Fruit fly (Drosophila melanogaster) whole organism, embryonic: Measurements from ENCODE around the gene CG3625.

Experiments used
- Antp ChIP-seq: fragments of 200-800 bp; sonication (Bioruptor generic); optimal IDR thresholded peaks from 3 replicates; lab custom pipeline; 2016; ENCODE audit warnings: missing biosample characterization, missing genetic modification characterization
- CG10321 ChIP-seq: fragments of 200-800 bp; sonication (Bioruptor generic); IDR thresholded peaks from 2 replicates; pipeline ENCODE4 v1.3.6; 2022; ENCODE audit warnings: missing biosample characterization, missing genetic modification characterization
- CG10462 ChIP-seq: fragments of 200-800 bp; sonication (Bioruptor generic); optimal IDR thresholded peaks from 2 replicates; lab custom pipeline; 2016; ENCODE audit warnings: missing biosample characterization, missing genetic modification characterization
- CG11696 ChIP-seq: fragments of 200-800 bp; sonication (Bioruptor generic); IDR thresholded peaks from 2 replicates; pipeline ENCODE4 v1.3.6; 2022; ENCODE audit warnings: missing biosample characterization, missing genetic modification characterization
- CG12659 ChIP-seq: fragments of 200-800 bp; sonication (Bioruptor generic); optimal IDR thresholded peaks from 3 replicates; lab custom pipeline; 2017; ENCODE audit warnings: mild to moderate bottlenecking, missing biosample characterization, missing genetic modification reagents, missing genetic modification characterization
- CG13424 ChIP-seq: fragments of 200-800 bp; sonication (Bioruptor generic); optimal IDR thresholded peaks from 2 replicates; lab custom pipeline; 2019; ENCODE audit warnings: missing biosample characterization, mild to moderate bottlenecking, missing genetic modification characterization, moderate library complexity
- CG13775 ChIP-seq: fragments of 200-800 bp; sonication (Bioruptor generic); optimal IDR thresholded peaks from 3 replicates; lab custom pipeline; 2017; ENCODE audit warnings: missing biosample characterization, mild to moderate bottlenecking, missing genetic modification characterization
- CG14710 ChIP-seq: fragments of 200-800 bp; sonication (Bioruptor generic); optimal IDR thresholded peaks from 3 replicates; lab custom pipeline; 2019; ENCODE audit warnings: missing biosample characterization, mild to moderate bottlenecking, missing genetic modification characterization, moderate library complexity
- CG15696 ChIP-seq: fragments of 200-800 bp; sonication (Bioruptor generic); optimal IDR thresholded peaks from 2 replicates; lab custom pipeline; 2019; ENCODE audit warnings: missing biosample characterization, mild to moderate bottlenecking, missing genetic modification characterization, moderate library complexity
- CG2116 ChIP-seq: fragments of 200-800 bp; sonication (Bioruptor generic); optimal IDR thresholded peaks from 3 replicates; lab custom pipeline; 2018; ENCODE audit warnings: missing biosample characterization, mild to moderate bottlenecking, missing genetic modification characterization
- CG2678 ChIP-seq: fragments of 200-800 bp; sonication (Bioruptor generic); optimal IDR thresholded peaks from 3 replicates; lab custom pipeline; 2019; ENCODE audit warnings: missing biosample characterization, mild to moderate bottlenecking, missing genetic modification characterization, moderate library complexity
- CG2712 ChIP-seq: fragments of 200-800 bp; optimal IDR thresholded peaks from 3 replicates; lab custom pipeline; 2019; ENCODE audit warnings: missing biosample characterization, mild to moderate bottlenecking, missing genetic modification characterization, moderate library complexity
- CG30020 ChIP-seq: fragments of 200-800 bp; optimal IDR thresholded peaks from 2 replicates; lab custom pipeline; 2019; ENCODE audit warnings: missing biosample characterization, mild to moderate bottlenecking, missing genetic modification characterization, moderate library complexity
- CG30403 ChIP-seq: fragments of 200-800 bp; sonication (Bioruptor generic); optimal IDR thresholded peaks from 3 replicates; lab custom pipeline; 2016; ENCODE audit warnings: missing biosample characterization, missing genetic modification characterization
- CG31388 ChIP-seq: fragments of 200-800 bp; sonication (Bioruptor generic); optimal IDR thresholded peaks from 2 replicates; lab custom pipeline; 2016; ENCODE audit warnings: missing biosample characterization, missing genetic modification characterization
- CG3281 ChIP-seq: fragments of 200-800 bp; sonication (Bioruptor generic); optimal IDR thresholded peaks from 3 replicates; lab custom pipeline; 2017; ENCODE audit warnings: missing biosample characterization, mild to moderate bottlenecking, missing genetic modification characterization
- CG3407 ChIP-seq: fragments of 200-800 bp; sonication (Bioruptor generic); optimal IDR thresholded peaks from 2 replicates; lab custom pipeline; 2018; ENCODE audit warnings: missing biosample characterization, mild to moderate bottlenecking, missing genetic modification characterization
- CG34376 ChIP-seq: fragments of 200-800 bp; sonication (Bioruptor generic); optimal IDR thresholded peaks from 2 replicates; lab custom pipeline; 2018; ENCODE audit warnings: missing biosample characterization, mild to moderate bottlenecking, missing genetic modification characterization
- CG8478 ChIP-seq: fragments of >200 bp; optimal IDR thresholded peaks from 2 replicates; lab custom pipeline; 2018
- CG8924 ChIP-seq: fragments of 200-800 bp; optimal IDR thresholded peaks from 3 replicates; lab custom pipeline; 2019; ENCODE audit warnings: missing biosample characterization, mild to moderate bottlenecking, missing genetic modification characterization, moderate library complexity
- Dek ChIP-seq: fragments of 200-800 bp; sonication (Bioruptor generic); optimal IDR thresholded peaks from 3 replicates; lab custom pipeline; 2019; ENCODE audit warnings: missing biosample characterization, mild to moderate bottlenecking, missing genetic modification characterization, moderate library complexity
- Dll ChIP-seq: fragments of 200-800 bp; sonication (Bioruptor generic); IDR thresholded peaks from 4 replicates; pipeline ENCODE4 v1.3.6; 2022; ENCODE audit warnings: missing biosample characterization, missing genetic modification characterization; ENCODE audit not compliant: partially characterized antibody
- Fer1 ChIP-seq: fragments of 200-800 bp; sonication (Bioruptor generic); optimal IDR thresholded peaks from 2 replicates; lab custom pipeline; 2017; ENCODE audit warnings: missing biosample characterization, mild to moderate bottlenecking, missing genetic modification characterization
- HmgZ ChIP-seq: fragments of 200-800 bp; sonication (Bioruptor generic); optimal IDR thresholded peaks from 2 replicates; lab custom pipeline; 2018; ENCODE audit warnings: missing biosample characterization, mild to moderate bottlenecking, missing genetic modification characterization
- Meics ChIP-seq: fragments of 200-800 bp; sonication (Bioruptor generic); optimal IDR thresholded peaks from 2 replicates; lab custom pipeline; 2017; ENCODE audit warnings: missing biosample characterization, mild to moderate bottlenecking, missing genetic modification characterization
- Nf-YA ChIP-seq: fragments of 200-800 bp; sonication (Bioruptor generic); IDR thresholded peaks from 2 replicates; pipeline ENCODE4 v1.3.6; 2022; ENCODE audit warnings: missing biosample characterization, missing genetic modification characterization
- Nf-YB ChIP-seq: fragments of 200-800 bp; sonication (Bioruptor generic); optimal IDR thresholded peaks from 3 replicates; lab custom pipeline; 2019; ENCODE audit warnings: missing biosample characterization, mild to moderate bottlenecking, missing genetic modification characterization, moderate library complexity
- Ptx1 ChIP-seq: fragments of 200-800 bp; sonication (Bioruptor generic); IDR thresholded peaks from 2 replicates; pipeline ENCODE4 v1.3.6; 2022; ENCODE audit warnings: missing biosample characterization, missing genetic modification characterization
- Scr ChIP-seq: fragments of 200-800 bp; sonication (Bioruptor generic); IDR thresholded peaks from 2 replicates; pipeline ENCODE4 v1.3.6; 2022; ENCODE audit warnings: missing biosample characterization, missing genetic modification characterization; ENCODE audit not compliant: partially characterized antibody
- Sry-β ChIP-seq: fragments of 200-800 bp; sonication (Bioruptor generic); optimal IDR thresholded peaks from 2 replicates; lab custom pipeline; 2018; ENCODE audit warnings: missing biosample characterization, mild to moderate bottlenecking, missing genetic modification characterization, moderate library complexity
- Trl ChIP-seq, 3 experiments: fragments of >200 bp in 2 of 3; fragments of 200-800 bp in 1 of 3; sonication (Bioruptor generic) in 1 of 3; optimal IDR thresholded peaks; 2 replicates in 1 of 3; 3 replicates in 2 of 3; lab custom pipeline; 2016 to 2017; ENCODE audit warnings: missing biosample characterization in 1 of 3, missing genetic modification characterization in 1 of 3
- YL-1 ChIP-seq: fragments of 200-800 bp; sonication (Bioruptor generic); optimal IDR thresholded peaks from 3 replicates; lab custom pipeline; 2017; ENCODE audit warnings: missing biosample characterization, mild to moderate bottlenecking, missing genetic modification characterization
- amos ChIP-seq: fragments of 200-800 bp; sonication (Bioruptor generic); IDR thresholded peaks from 2 replicates; pipeline ENCODE4 v1.3.6; 2022; ENCODE audit warnings: missing biosample characterization, missing genetic modification characterization; ENCODE audit not compliant: partially characterized antibody
- bab2 ChIP-seq: fragments of 200-800 bp; sonication (Bioruptor generic); optimal IDR thresholded peaks from 2 replicates; lab custom pipeline; 2016; ENCODE audit warnings: missing biosample characterization, missing genetic modification characterization
- bcd ChIP-seq: fragments of 200-800 bp; sonication (Bioruptor generic); optimal IDR thresholded peaks from 2 replicates; lab custom pipeline; 2017; ENCODE audit warnings: missing biosample characterization, mild to moderate bottlenecking, missing genetic modification characterization
- corto ChIP-seq: fragments of 200-800 bp; sonication (Bioruptor generic); optimal IDR thresholded peaks from 2 replicates; lab custom pipeline; 2016; ENCODE audit warnings: missing biosample characterization, mild to moderate bottlenecking, missing genetic modification characterization, moderate library complexity
- crc ChIP-seq: fragments of 200-800 bp; sonication (Bioruptor generic); optimal IDR thresholded peaks from 2 replicates; lab custom pipeline; 2016; ENCODE audit warnings: missing biosample characterization, missing genetic modification characterization
- dmrt11E ChIP-seq: fragments of 200-800 bp; sonication (Bioruptor generic); optimal IDR thresholded peaks from 3 replicates; lab custom pipeline; 2018; ENCODE audit warnings: missing biosample characterization, mild to moderate bottlenecking, missing genetic modification characterization, moderate library complexity
- hbn ChIP-seq: fragments of 200-800 bp; sonication (Bioruptor generic); IDR thresholded peaks from 2 replicates; pipeline ENCODE4 v1.3.6; 2022; ENCODE audit warnings: missing biosample characterization, missing genetic modification characterization; ENCODE audit not compliant: partially characterized antibody
- lola ChIP-seq, 3 experiments: fragments of >200 bp in 2 of 3; fragments of 200-800 bp in 1 of 3; sonication (Bioruptor generic) in 1 of 3; optimal IDR thresholded peaks; 2 replicates each; lab custom pipeline; 2017 to 2019; ENCODE audit warnings: missing biosample characterization in 3 of 3, missing genetic modification characterization in 3 of 3, mild to moderate bottlenecking in 1 of 3, moderate library complexity in 1 of 3
- nau ChIP-seq: fragments of 200-800 bp; sonication (Bioruptor generic); optimal IDR thresholded peaks from 3 replicates; lab custom pipeline; 2017; ENCODE audit warnings: missing biosample characterization, mild to moderate bottlenecking, missing genetic modification characterization, missing genetic modification reagents
- nmo ChIP-seq: fragments of 200-800 bp; sonication (Bioruptor generic); optimal IDR thresholded peaks from 2 replicates; lab custom pipeline; 2018; ENCODE audit warnings: missing biosample characterization, mild to moderate bottlenecking, missing genetic modification characterization, moderate library complexity
- pum ChIP-seq: fragments of 200-800 bp; sonication (Bioruptor generic); optimal IDR thresholded peaks from 2 replicates; lab custom pipeline; 2016; ENCODE audit warnings: missing biosample characterization, missing genetic modification characterization
- sens ChIP-seq: fragments of 200-800 bp; sonication (Bioruptor generic); peaks from one replicate; lab custom pipeline; 2016; ENCODE audit warnings: missing biosample characterization, missing genetic modification characterization
- sens-2 ChIP-seq: fragments of 200-800 bp; sonication (Bioruptor generic); IDR thresholded peaks from 2 replicates; pipeline ENCODE4 v1.3.6; 2022; ENCODE audit warnings: missing biosample characterization, missing genetic modification characterization
- ssp ChIP-seq: fragments of 200-800 bp; sonication (Bioruptor generic); IDR thresholded peaks from 2 replicates; pipeline ENCODE4 v1.3.6; 2022; ENCODE audit warnings: missing biosample characterization, missing genetic modification characterization
- stwl ChIP-seq: fragments of 200-800 bp; sonication (Bioruptor generic); optimal IDR thresholded peaks from 3 replicates; lab custom pipeline; 2018; ENCODE audit warnings: missing biosample characterization, mild to moderate bottlenecking, missing genetic modification characterization, moderate library complexity
- sug ChIP-seq: fragments of 200-800 bp; optimal IDR thresholded peaks from 2 replicates; lab custom pipeline; 2019; ENCODE audit warnings: missing biosample characterization, mild to moderate bottlenecking, missing genetic modification characterization, moderate library complexity
- yki ChIP-seq: fragments of >200 bp; optimal IDR thresholded peaks from 3 replicates; lab custom pipeline; 2018
- zen ChIP-seq: fragments of 200-800 bp; sonication (Bioruptor generic); optimal IDR thresholded peaks from 3 replicates; lab custom pipeline; 2018; ENCODE audit warnings: missing biosample characterization, mild to moderate bottlenecking, missing genetic modification characterization, moderate library complexity

CG3625 gene

dm6 chr2L:273603-274002, 18.0 kb downstream of the CG3625 start, which contains the start of the genes mbm and CG11555 (continued):
- TF ChIP-seq lola (GFP tag; optimal IDR thresholded peaks at IDR 0.05; lab: Kevin White, UChicago) (peak in 1 of 3 experiments; percentile 15), CG13775 (GFP tag; lab: Kevin White, UChicago) (peak; percentile 34), bcd (GFP tag; lab: Kevin White, UChicago) (no peak), CG31388 (GFP tag; lab: Kevin White, UChicago) (no peak), Sry-β (GFP tag; lab: Kevin White, UChicago) (peak; percentile 98), Trl (optimal IDR thresholded peaks at IDR 0.05; lab: Kevin White, UChicago) (no peak), Trl (GFP tag; optimal IDR thresholded peaks at IDR 0.05; lab: Kevin White, UChicago) (no peak), CG10321 (no peak), zen (peak; percentile 50), sug (peak; percentile 57), CG14710 (tag; lab: Kevin White, UChicago) (peak; percentile 55), amos (GFP tag; lab: Robert Waterston, UW) (peak; percentile 34; the same call in 1 of the 2 replicates), Dll (GFP tag; lab: Robert Waterston, UW) (peak; percentile 74), CG2712 (peak; percentile 46), CG2678 (tag; lab: Kevin White, UChicago) (no peak), Meics (GFP tag; lab: Kevin White, UChicago) (peak; percentile 40), yki (no peak), pum (GFP tag; lab: Kevin White, UChicago) (no peak), CG12659 (GFP tag; lab: Kevin White, UChicago) (peak; percentile 45), Ptx1 (no peak), CG15696 (peak; percentile 1), stwl (tag; lab: Kevin White, UChicago) (peak; percentile 8), crc (GFP tag; lab: Kevin White, UChicago) (no peak), Dek (tag; lab: Kevin White, UChicago) (no peak), CG2116 (GFP tag; lab: Kevin White, UChicago) (peak; percentile 61), ssp (GFP tag; lab: Robert Waterston, UW) (peak; percentile 9; the same call in 1 of the 2 replicates), corto (GFP tag; lab: Kevin White, UChicago) (no peak), CG13424 (peak; percentile 48), CG30020 (tag; lab: Kevin White, UChicago) (peak; percentile 59), bab2 (no peak), CG30403 (GFP tag; lab: Kevin White, UChicago) (peak; percentile 8), CG34376 (GFP tag; lab: Kevin White, UChicago) (no peak), CG3281 (GFP tag; lab: Kevin White, UChicago) (peak; percentile 47), CG8478 (lab: Kevin White, UChicago) (no peak), hbn (GFP tag; lab: Robert Waterston, UW) (0 out of 2 replicates have a peak, but pooled peaks have one; percentile 24), CG11696 (GFP tag; lab: Robert Waterston, UW) (no peak), Scr (GFP tag; lab: Robert Waterston, UW) (peak; percentile 64), nmo (GFP tag; lab: Kevin White, UChicago) (peak; percentile 42), Fer1 (GFP tag; lab: Kevin White, UChicago) (peak; percentile 49), nau (GFP tag; lab: Kevin White, UChicago) (no peak), CG3407 (GFP tag; lab: Kevin White, UChicago) (no peak), CG8924 (peak; percentile 61), CG10462 (GFP tag; lab: Kevin White, UChicago) (no peak), HmgZ (tag; lab: Kevin White, UChicago) (peak; percentile 33), YL-1 (GFP tag; lab: Kevin White, UChicago) (peak; percentile 66), dmrt11E (tag; lab: Kevin White, UChicago) (peak; percentile 38), Nf-YA (GFP tag; lab: Robert Waterston, UW) (no peak), Antp (no peak), sens-2 (GFP tag; lab: Robert Waterston, UW) (no peak), sens (GFP tag; lab: Kevin White, UChicago) (no peak), Nf-YB (GFP tag; lab: Kevin White, UChicago) (peak; percentile 44)
